Worm (Caenorhabditis elegans): ENCODE results near the gene acdh-2.
A peak's percentile ranks its signal among the peaks of the same experiment; 100 is the strongest.

acdh-2 gene

ce11 chrII:5572082-5572746, 24.9 kb upstream of the acdh-2 start:
- TF ChIP-seq F13H6.1 (tag; optimal IDR thresholded peaks at IDR 0.05) (peak; percentile 61), nhr-10 (tag; optimal IDR thresholded peaks at IDR 0.05) (peak; percentile 77), sma-3 (GFP tag; optimal IDR thresholded peaks at IDR 0.05) (peak; percentile 69), crh-2 (tag; optimal IDR thresholded peaks at IDR 0.05) (peak; percentile 67), elt-3 (tag; optimal IDR thresholded peaks at IDR 0.05) (no peak), mab-5 (tag; optimal IDR thresholded peaks at IDR 0.05) (no peak), ztf-11 (tag; optimal IDR thresholded peaks at IDR 0.05) (no peak), skn-1 (tag; optimal IDR thresholded peaks at IDR 0.05) (peak; percentile 79), sma-9 (GFP tag; optimal IDR thresholded peaks at IDR 0.05) (peak; percentile 85), sma-9 (tag; optimal IDR thresholded peaks at IDR 0.05) (no peak), C34F6.9 (tag; optimal IDR thresholded peaks at IDR 0.05) (peak; percentile 24), nhr-21 (tag; optimal IDR thresholded peaks at IDR 0.05) (peak; percentile 83), fos-1 (tag; optimal IDR thresholded peaks at IDR 0.05) (no peak), aly-2 (tag; optimal IDR thresholded peaks at IDR 0.05) (no peak), nhr-129 (tag; optimal IDR thresholded peaks at IDR 0.05) (peak; percentile 47), nhr-25 (tag; optimal IDR thresholded peaks at IDR 0.05) (peak; percentile 61), lsy-2 (tag; optimal IDR thresholded peaks at IDR 0.05) (peak in 1 of 2 experiments; percentile 59), ZK546.5 (tag; optimal IDR thresholded peaks at IDR 0.05) (no peak), R02D3.7 (tag; optimal IDR thresholded peaks at IDR 0.05) (no peak)

ce11 chrII:5570272-5570671, 23.0 kb upstream of the acdh-2 start, which contains the start of the genes C17C3.1 and C17C3.15:
Gene C17C3.1, plus strand, starts transcription at chrII:5570572.
Gene C17C3.15, plus strand, starts transcription at chrII:5570654.
- no peak for TF ChIP-seq fos-1 (tag; optimal IDR thresholded peaks at IDR 0.05)
- TF ChIP-seq sma-9 (GFP tag; optimal IDR thresholded peaks at IDR 0.05) = peak; percentile 5
- TF ChIP-seq sma-9 (tag; optimal IDR thresholded peaks at IDR 0.05) = no peak

ce11 chrII:5565082-5565623, 17.9 kb upstream of the acdh-2 start:
- TF ChIP-seq nhr-25 (tag; optimal IDR thresholded peaks at IDR 0.05) (no peak), nhr-6 (tag; optimal IDR thresholded peaks at IDR 0.05) (no peak)

ce11 chrII:5561392-5561791, 14.1 kb upstream of the acdh-2 start, which contains the start of gene C17C3.3:
Gene C17C3.3, plus strand, starts transcription at chrII:5561737.
- TF ChIP-seq mab-5 (tag; optimal IDR thresholded peaks at IDR 0.05) (no peak), fos-1 (tag; optimal IDR thresholded peaks at IDR 0.05) (peak; percentile 19), mbf-1 (tag; optimal IDR thresholded peaks at IDR 0.05) (no peak), nhr-21 (tag; optimal IDR thresholded peaks at IDR 0.05) (no peak), aly-2 (tag; optimal IDR thresholded peaks at IDR 0.05) (no peak), sma-9 (GFP tag; optimal IDR thresholded peaks at IDR 0.05) (peak; percentile 17), sma-9 (tag; optimal IDR thresholded peaks at IDR 0.05) (no peak), skn-1 (tag; optimal IDR thresholded peaks at IDR 0.05) (peak; percentile 6)

- TF ChIP-seq gmeb-1 (tag; optimal IDR thresholded peaks at IDR 0.05) = peak; percentile 38
- TF ChIP-seq aly-2 (tag; optimal IDR thresholded peaks at IDR 0.05) = no peak
- no peak for TF ChIP-seq ztf-4 (tag; optimal IDR thresholded peaks at IDR 0.05)
- no peak for TF ChIP-seq Y55F3AM.14 (GFP tag; optimal IDR thresholded peaks at IDR 0.05)
- TF ChIP-seq sma-9 (GFP tag; optimal IDR thresholded peaks at IDR 0.05) = peak; percentile 60
- no peak for TF ChIP-seq sma-9 (tag; optimal IDR thresholded peaks at IDR 0.05)
- no peak for TF ChIP-seq peb-1 (tag; optimal IDR thresholded peaks at IDR 0.05)
- no peak for TF ChIP-seq nhr-12 (tag; optimal IDR thresholded peaks at IDR 0.05)
- TF ChIP-seq nhr-129 (tag; optimal IDR thresholded peaks at IDR 0.05) = no peak
- peak; percentile 14 for TF ChIP-seq crh-2 (tag; optimal IDR thresholded peaks at IDR 0.05)
- no peak for TF ChIP-seq lsy-2 (tag; optimal IDR thresholded peaks at IDR 0.05)
- TF ChIP-seq zag-1 (tag; optimal IDR thresholded peaks at IDR 0.05) = no peak
These were observed 9.8 kb upstream of the acdh-2 start for ce11 chrII:5557134-5557533.

- TF ChIP-seq C34F6.9 (tag; optimal IDR thresholded peaks at IDR 0.05) = no peak
- no peak for TF ChIP-seq Y55F3AM.14 (GFP tag; optimal IDR thresholded peaks at IDR 0.05)
- no peak for TF ChIP-seq lin-13 (GFP tag; optimal IDR thresholded peaks at IDR 0.05)
- no peak for TF ChIP-seq sma-3 (GFP tag; optimal IDR thresholded peaks at IDR 0.05)
- TF ChIP-seq sem-4 (tag; optimal IDR thresholded peaks at IDR 0.05) = no peak
- TF ChIP-seq aly-2 (tag; optimal IDR thresholded peaks at IDR 0.05) = no peak
- no peak for TF ChIP-seq lin-39 (tag; optimal IDR thresholded peaks at IDR 0.05)
- no peak for TF ChIP-seq nhr-12 (tag; optimal IDR thresholded peaks at IDR 0.05)
- TF ChIP-seq lin-11 (tag; optimal IDR thresholded peaks at IDR 0.05) = no peak
- no peak for TF ChIP-seq unc-62 (GFP tag; optimal IDR thresholded peaks at IDR 0.05)
- no peak for TF ChIP-seq mdl-1 (tag; optimal IDR thresholded peaks at IDR 0.05)
These were observed 9.1 kb upstream of the acdh-2 start, which contains the start of gene ins-11 for ce11 chrII:5556431-5556830. Gene ins-11, plus strand, starts transcription at chrII:5556731.
